Worm (Caenorhabditis elegans): ENCODE results near the gene ZK1067.3.

ZK1067.3 gene

DNA sequence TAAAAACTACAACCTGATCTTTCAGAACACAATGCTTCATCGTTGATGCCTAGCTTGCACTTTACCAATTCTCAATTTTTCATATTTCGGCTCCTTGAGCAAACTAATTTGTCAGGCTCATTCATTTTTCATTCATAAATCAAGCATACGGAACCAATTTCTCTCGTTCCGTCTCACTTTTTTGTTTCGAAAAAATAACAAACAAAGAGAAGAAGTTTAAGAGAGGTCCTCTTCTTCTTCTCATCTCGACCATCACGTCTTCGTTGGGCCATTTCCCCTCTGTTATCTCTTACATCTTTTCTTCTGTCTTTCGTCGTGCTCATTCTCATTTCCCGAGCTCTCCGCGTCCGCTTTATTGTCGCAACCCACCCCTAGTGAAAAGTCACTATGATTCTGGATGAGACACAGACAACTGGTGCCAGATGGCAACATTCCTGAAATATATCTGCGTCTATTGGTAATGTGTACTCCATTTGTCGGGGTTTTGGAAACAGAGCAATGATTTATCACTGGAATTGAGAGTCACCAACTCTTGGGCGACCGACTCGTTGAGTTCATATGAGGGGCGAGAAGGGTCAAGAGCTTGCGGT is 41.7 kb downstream of the ZK1067.3 start (continued):
- TF ChIP-seq xbp-1 (tag; optimal IDR thresholded peaks at IDR 0.05) (no peak), tbx-2 (tag; optimal IDR thresholded peaks at IDR 0.05) (peak; percentile 50), jun-1 (tag; optimal IDR thresholded peaks at IDR 0.05) (no peak), dsc-1 (tag; optimal IDR thresholded peaks at IDR 0.05) (peak; percentile 94), pag-3 (tag; optimal IDR thresholded peaks at IDR 0.05; ENCODE audit: borderline replicate concordance, insufficient read depth) (peak; percentile 68), elt-3 (tag; optimal IDR thresholded peaks at IDR 0.05) (no peak)

DNA sequence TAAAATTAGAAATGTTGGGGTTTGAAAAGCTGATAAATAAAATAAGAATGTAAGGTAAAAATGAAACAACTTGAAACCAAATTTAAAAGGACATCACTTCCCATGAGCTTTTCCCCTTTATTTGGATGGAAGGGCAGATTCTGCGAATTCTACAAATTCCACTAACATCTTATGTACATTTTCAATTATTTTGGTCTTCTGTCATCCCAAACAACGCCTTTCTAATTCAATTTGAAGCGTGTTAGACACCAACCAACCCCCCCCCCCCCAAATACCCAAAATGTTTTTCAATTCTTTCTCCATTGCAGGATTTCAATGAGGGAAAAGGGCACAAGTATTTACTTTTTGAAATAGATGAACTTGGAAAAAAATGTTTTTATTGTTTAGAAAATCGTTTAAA is 42.6 kb downstream of the ZK1067.3 start:
- TF ChIP-seq aly-2 (tag; optimal IDR thresholded peaks at IDR 0.05) (no peak), nhr-71 (tag; optimal IDR thresholded peaks at IDR 0.05) (peak; percentile 10), lin-14 (GFP tag; optimal IDR thresholded peaks at IDR 0.05) (peak; percentile 41)

DNA sequence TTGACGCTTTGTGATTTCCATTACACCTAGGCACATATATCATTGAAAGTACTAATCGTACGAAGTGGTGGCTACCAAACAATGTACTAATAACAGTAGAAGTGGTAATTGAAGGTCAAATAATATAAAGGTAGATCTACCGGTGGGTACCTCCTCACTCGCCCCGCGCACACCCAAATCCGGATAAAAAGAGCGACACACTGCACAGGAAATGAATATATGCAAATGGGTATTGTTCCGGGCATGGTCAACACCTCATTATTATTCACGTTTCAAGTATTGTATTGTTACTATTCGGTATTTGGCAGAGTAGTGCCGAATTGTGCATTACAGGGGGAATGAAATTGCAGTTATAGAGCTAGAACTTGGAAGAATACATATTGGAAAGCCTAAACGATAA is 43.2 kb downstream of the ZK1067.3 start:
- TF ChIP-seq fkh-10 (GFP tag; optimal IDR thresholded peaks at IDR 0.05) (no peak), pag-3 (tag; optimal IDR thresholded peaks at IDR 0.05; ENCODE audit: borderline replicate concordance, insufficient read depth) (no peak), lin-13 (GFP tag; optimal IDR thresholded peaks at IDR 0.05) (no peak), nhr-20 (tag; optimal IDR thresholded peaks at IDR 0.05) (no peak), mef-2 (tag; optimal IDR thresholded peaks at IDR 0.05) (no peak), snpc-4 (tag; optimal IDR thresholded peaks at IDR 0.05) (no peak)

DNA sequence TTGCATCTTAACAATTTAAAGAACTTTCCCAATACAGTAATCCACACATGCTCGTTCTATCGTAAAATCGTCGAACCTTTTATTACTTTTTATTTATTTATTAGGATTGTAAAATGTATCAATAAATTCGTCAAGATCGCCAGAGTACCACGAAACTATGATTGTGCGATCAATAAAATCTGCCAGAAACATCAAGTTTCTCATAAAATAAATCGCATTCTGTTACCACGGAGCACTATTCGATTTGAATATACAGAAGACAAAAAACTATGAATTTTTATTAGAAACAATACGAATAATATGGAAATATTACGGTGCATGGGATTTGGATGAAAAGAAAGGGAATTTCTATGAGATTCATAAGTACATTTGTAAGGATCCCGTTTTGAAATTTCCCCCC is 43.7 kb downstream of the ZK1067.3 start, which contains the start of gene C01G6.2:
TSS of gene C01G6.2 (plus strand) at position 301 of the 400 bp plus-strand sequence.
- no peak for TF ChIP-seq sptf-1 (tag; optimal IDR thresholded peaks at IDR 0.05)
- no peak for TF ChIP-seq ama-1 (optimal IDR thresholded peaks at IDR 0.05)
- no peak for TF ChIP-seq hlh-17 (GFP tag; optimal IDR thresholded peaks at IDR 0.05; ENCODE audit: borderline replicate concordance)
- TF ChIP-seq nhr-237 (tag; optimal IDR thresholded peaks at IDR 0.05), result no peak

DNA sequence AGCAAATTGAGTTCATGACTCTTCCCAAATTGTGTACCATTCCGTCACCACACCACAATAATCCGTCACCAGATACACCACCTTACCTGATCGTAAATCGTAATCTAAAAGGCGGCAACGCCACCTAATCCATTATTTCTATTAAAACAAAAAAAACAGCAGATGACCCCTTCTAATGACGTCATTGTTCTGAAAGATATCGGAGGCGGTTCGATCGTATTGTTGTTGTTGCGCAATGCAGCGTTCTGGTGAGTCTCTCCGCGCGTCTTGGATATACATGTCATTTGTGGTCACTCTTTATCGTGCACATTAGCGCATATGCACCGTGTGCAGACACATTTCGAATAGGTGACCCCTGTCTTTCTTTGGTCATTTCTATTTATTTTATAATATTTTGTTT is 45.9 kb downstream of the ZK1067.3 start:
- TF ChIP-seq nhr-20 (tag; optimal IDR thresholded peaks at IDR 0.05) (no peak), sptf-1 (tag; optimal IDR thresholded peaks at IDR 0.05) (no peak), lin-39 (tag; optimal IDR thresholded peaks at IDR 0.05) (no peak), hlh-17 (GFP tag; optimal IDR thresholded peaks at IDR 0.05; ENCODE audit: borderline replicate concordance) (no peak), tbx-2 (tag; optimal IDR thresholded peaks at IDR 0.05) (no peak), mef-2 (tag; optimal IDR thresholded peaks at IDR 0.05) (no peak), xbp-1 (tag; optimal IDR thresholded peaks at IDR 0.05) (no peak), mdl-1 (tag; optimal IDR thresholded peaks at IDR 0.05) (no peak), pqm-1 (tag; optimal IDR thresholded peaks at IDR 0.05) (no peak), nhr-76 (tag; optimal IDR thresholded peaks at IDR 0.05) (no peak), sup-37 (GFP tag; optimal IDR thresholded peaks at IDR 0.05) (no peak)

DNA sequence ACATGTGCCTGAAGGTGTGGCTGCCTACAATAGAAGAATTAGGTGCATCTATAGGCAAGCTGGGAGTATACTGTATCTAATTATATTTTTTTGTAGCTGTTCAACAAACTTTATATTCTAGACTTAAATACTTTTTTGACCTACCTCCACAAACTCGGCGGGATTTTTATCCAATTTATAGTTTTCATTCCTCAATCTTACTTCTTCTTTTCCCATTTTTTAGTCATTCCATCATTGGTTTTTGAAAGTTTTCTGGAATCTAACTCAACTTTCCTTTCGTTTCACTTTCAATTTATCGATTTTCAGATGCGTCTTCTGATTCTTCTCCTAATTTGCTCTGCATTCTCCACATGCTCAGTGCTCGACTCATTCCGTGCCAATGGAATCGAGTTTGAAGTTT is 46.5 kb downstream of the ZK1067.3 start, which contains the start of gene C01G6.3:
TSS of gene C01G6.3 (plus strand) at position 301 of the 400 bp plus-strand sequence.
- TF ChIP-seq ztf-4 (tag; optimal IDR thresholded peaks at IDR 0.05), result no peak
- TF ChIP-seq nhr-71 (tag; optimal IDR thresholded peaks at IDR 0.05), result no peak
- no peak for TF ChIP-seq aha-1 (tag; optimal IDR thresholded peaks at IDR 0.05)
- TF ChIP-seq dpl-1 (GFP tag; optimal IDR thresholded peaks at IDR 0.05), result no peak
- no peak for TF ChIP-seq aly-2 (tag; optimal IDR thresholded peaks at IDR 0.05)
- no peak for TF ChIP-seq tlp-1 (tag; optimal IDR thresholded peaks at IDR 0.05)
- no peak for TF ChIP-seq efl-1 (optimal IDR thresholded peaks at IDR 0.05)
- TF ChIP-seq efl-1 (GFP tag; optimal IDR thresholded peaks at IDR 0.05 in 1 of 2), result no peak
- TF ChIP-seq C34B4.2 (tag; optimal IDR thresholded peaks at IDR 0.05), result no peak
- TF ChIP-seq ces-1 (GFP tag; optimal IDR thresholded peaks at IDR 0.05), result no peak
- no peak for TF ChIP-seq dsc-1 (tag; optimal IDR thresholded peaks at IDR 0.05)
- no peak for TF ChIP-seq xbp-1 (tag; optimal IDR thresholded peaks at IDR 0.05)
- TF ChIP-seq nhr-90 (tag; optimal IDR thresholded peaks at IDR 0.05; ENCODE audit: poor library complexity), result no peak
- no peak for TF ChIP-seq efl-3 (GFP tag; optimal IDR thresholded peaks at IDR 0.05)
- no peak for TF ChIP-seq fkh-4 (tag; optimal IDR thresholded peaks at IDR 0.05; ENCODE audit: borderline replicate concordance)

Data from whole organism, L1 larva.